Worm (Caenorhabditis elegans) whole organism, L3 larva: Measurements from ENCODE around the gene ugt-43.
A peak's percentile ranks its signal among the peaks of the same experiment; 100 is the strongest.

Experiments used
- R02D3.7 ChIP-seq: fragments of 150-350 bp; optimal IDR thresholded peaks from 2 replicates; lab custom pipeline; 2014; ENCODE audit warnings: missing biosample characterization, missing genetic modification characterization
- aly-2 ChIP-seq: fragments of 150-350 bp; optimal IDR thresholded peaks from 2 replicates; lab custom pipeline; 2014; ENCODE audit warnings: missing biosample characterization, missing genetic modification characterization
- ama-1 ChIP-seq: fragments of 150-350 bp; optimal IDR thresholded peaks from 2 replicates; lab custom pipeline; 2018
- ceh-16 ChIP-seq: sonication (generic microtip); optimal IDR thresholded peaks from 2 replicates; lab custom pipeline; 2017; ENCODE audit warnings: missing biosample characterization, missing genetic modification characterization
- ceh-28 ChIP-seq: fragments of 150-350 bp; optimal IDR thresholded peaks from 2 replicates; lab custom pipeline; 2014; ENCODE audit warnings: missing biosample characterization, missing genetic modification reagents, missing genetic modification characterization
- ceh-82 ChIP-seq: fragments of 150-350 bp; optimal IDR thresholded peaks from 2 replicates; lab custom pipeline; 2014; ENCODE audit warnings: missing biosample characterization, missing genetic modification characterization
- ceh-9 ChIP-seq: sonication (generic microtip); optimal IDR thresholded peaks from 2 replicates; lab custom pipeline; 2018; ENCODE audit warnings: missing biosample characterization, missing genetic modification characterization
- daf-12 ChIP-seq: fragments of 150-350 bp; optimal IDR thresholded peaks from 2 replicates; lab custom pipeline; 2014; ENCODE audit warnings: missing biosample characterization, missing genetic modification reagents, missing genetic modification characterization
- egl-27 ChIP-seq: sonication (generic microtip); optimal IDR thresholded peaks from 4 replicates; lab custom pipeline; 2017; ENCODE audit warnings: missing biosample characterization, missing genetic modification reagents, missing genetic modification characterization
- egl-5 ChIP-seq: fragments of 150-350 bp; optimal IDR thresholded peaks from 2 replicates; lab custom pipeline; 2017; ENCODE audit warnings: missing biosample characterization, missing genetic modification reagents, missing genetic modification characterization, inconsistent platforms
- elt-1 ChIP-seq: fragments of 150-350 bp; optimal IDR thresholded peaks from 2 replicates; lab custom pipeline; 2014; ENCODE audit warnings: missing biosample characterization, missing genetic modification characterization
- elt-2 ChIP-seq: sonication (generic microtip); optimal IDR thresholded peaks from 2 replicates; lab custom pipeline; 2016; ENCODE audit warnings: missing genetic modification reagents, mild to moderate bottlenecking, missing genetic modification characterization, missing compliant biosample characterization
- elt-3 ChIP-seq, 3 experiments: fragments of 150-350 bp in 1 of 3; sonication (generic microtip) in 2 of 3; optimal IDR thresholded peaks; 2 replicates in 2 of 3; 4 replicates in 1 of 3; lab custom pipeline; 2014 to 2017; ENCODE audit warnings: missing biosample characterization in 3 of 3, missing genetic modification characterization in 3 of 3
- eor-1 ChIP-seq, 2 experiments: fragments of 150-350 bp; optimal IDR thresholded peaks; 2 replicates each; lab custom pipeline; 2014 to 2018; ENCODE audit warnings: missing biosample characterization in 2 of 2, missing genetic modification characterization in 2 of 2
- fkh-10 ChIP-seq: sonication (generic microtip); optimal IDR thresholded peaks from 2 replicates; lab custom pipeline; 2017; ENCODE audit warnings: missing biosample characterization, missing genetic modification reagents, missing genetic modification characterization
- fkh-2 ChIP-seq: fragments of 150-350 bp; optimal IDR thresholded peaks from 2 replicates; lab custom pipeline; 2014; ENCODE audit warnings: missing biosample characterization, missing genetic modification reagents, missing genetic modification characterization
- fos-1 ChIP-seq: fragments of 150-350 bp; optimal IDR thresholded peaks from 2 replicates; lab custom pipeline; 2014; ENCODE audit warnings: missing biosample characterization, missing genetic modification characterization
- hmg-11 ChIP-seq: sonication (generic microtip); optimal IDR thresholded peaks from 2 replicates; lab custom pipeline; 2016; ENCODE audit warnings: missing genetic modification characterization, missing compliant biosample characterization
- jun-1 ChIP-seq: fragments of 150-350 bp; optimal IDR thresholded peaks from 2 replicates; lab custom pipeline; 2014; ENCODE audit warnings: missing biosample characterization, missing genetic modification reagents, missing genetic modification characterization
- lin-15B ChIP-seq: fragments of 150-350 bp; optimal IDR thresholded peaks from 2 replicates; lab custom pipeline; 2014; ENCODE audit warnings: missing biosample characterization, missing genetic modification characterization
- lin-39 ChIP-seq: fragments of 150-350 bp; optimal IDR thresholded peaks from 2 replicates; lab custom pipeline; 2018; ENCODE audit warnings: missing biosample characterization, missing genetic modification reagents, missing genetic modification characterization
- lsy-12 ChIP-seq: sonication (generic microtip); optimal IDR thresholded peaks from 2 replicates; lab custom pipeline; 2016; ENCODE audit warnings: mild to moderate bottlenecking, missing genetic modification characterization, missing compliant biosample characterization
- mdl-1 ChIP-seq: fragments of 150-350 bp; optimal IDR thresholded peaks from 2 replicates; lab custom pipeline; 2014; ENCODE audit warnings: missing biosample characterization, missing genetic modification characterization
- mml-1 ChIP-seq: fragments of 150-350 bp; sonication (generic microtip); optimal IDR thresholded peaks from 3 replicates; lab custom pipeline; 2014; ENCODE audit warnings: missing biosample characterization, missing genetic modification characterization
- nfya-1 ChIP-seq: sonication (generic microtip); optimal IDR thresholded peaks from 2 replicates; lab custom pipeline; 2017; ENCODE audit warnings: missing genetic modification characterization, mild to moderate bottlenecking, missing compliant biosample characterization, antibody characterized with exemption, moderate library complexity; ENCODE audit not compliant: insufficient read depth
- nhr-11 ChIP-seq: fragments of 150-350 bp; optimal IDR thresholded peaks from 2 replicates; lab custom pipeline; 2014; ENCODE audit warnings: missing biosample characterization, missing genetic modification characterization
- nhr-12 ChIP-seq: fragments of 150-350 bp; optimal IDR thresholded peaks from 2 replicates; lab custom pipeline; 2014; ENCODE audit warnings: missing biosample characterization, missing genetic modification characterization
- nhr-237 ChIP-seq: fragments of 150-350 bp; optimal IDR thresholded peaks from 2 replicates; lab custom pipeline; 2014; ENCODE audit warnings: missing biosample characterization, missing genetic modification characterization
- nhr-25 ChIP-seq: sonication (generic microtip); optimal IDR thresholded peaks from 2 replicates; lab custom pipeline; 2017; ENCODE audit warnings: missing biosample characterization, missing genetic modification characterization
- nhr-28 ChIP-seq: fragments of 150-350 bp; optimal IDR thresholded peaks from 2 replicates; lab custom pipeline; 2014; ENCODE audit warnings: missing biosample characterization, missing genetic modification characterization
- nhr-43 ChIP-seq: sonication (generic microtip); optimal IDR thresholded peaks from 2 replicates; lab custom pipeline; 2016; ENCODE audit warnings: mild to moderate bottlenecking, missing genetic modification characterization, missing compliant biosample characterization; ENCODE audit not compliant: poor library complexity, severe bottlenecking
- nhr-67 ChIP-seq: fragments of 150-350 bp; optimal IDR thresholded peaks from 2 replicates; lab custom pipeline; 2014; ENCODE audit warnings: missing biosample characterization, missing genetic modification characterization
- nhr-76 ChIP-seq: fragments of 150-350 bp; sonication (generic microtip); optimal IDR thresholded peaks from 5 replicates; lab custom pipeline; 2014; ENCODE audit warnings: missing biosample characterization, missing genetic modification characterization
- nhr-77 ChIP-seq: fragments of 150-350 bp; optimal IDR thresholded peaks from 2 replicates; lab custom pipeline; 2014; ENCODE audit warnings: missing biosample characterization, missing genetic modification characterization
- pqm-1 ChIP-seq: fragments of 150-350 bp; optimal IDR thresholded peaks from 2 replicates; lab custom pipeline; 2017; ENCODE audit warnings: missing biosample characterization, missing genetic modification characterization, inconsistent platforms
- sea-2 ChIP-seq: fragments of 150-350 bp; sonication (generic microtip); optimal IDR thresholded peaks from 4 replicates; lab custom pipeline; 2014; ENCODE audit warnings: missing biosample characterization, missing genetic modification reagents, missing genetic modification characterization
- skn-1 ChIP-seq: fragments of 150-350 bp; optimal IDR thresholded peaks from 2 replicates; lab custom pipeline; 2014; ENCODE audit warnings: missing biosample characterization, missing genetic modification characterization
- snpc-4 ChIP-seq: fragments of 150-350 bp; optimal IDR thresholded peaks from 2 replicates; lab custom pipeline; 2014; ENCODE audit warnings: missing biosample characterization, missing genetic modification characterization
- tbx-2 ChIP-seq: sonication (generic microtip); optimal IDR thresholded peaks from 2 replicates; lab custom pipeline; 2016; ENCODE audit warnings: mild to moderate bottlenecking, missing genetic modification characterization, missing compliant biosample characterization
- unc-39 ChIP-seq: sonication (generic microtip); optimal IDR thresholded peaks from 4 replicates; lab custom pipeline; 2017; ENCODE audit warnings: missing biosample characterization, missing genetic modification characterization
- unc-62 ChIP-seq: fragments of 150-350 bp; sonication (generic microtip); optimal IDR thresholded peaks from 4 replicates; lab custom pipeline; 2014; ENCODE audit warnings: missing biosample characterization, missing genetic modification reagents, missing genetic modification characterization
- ztf-11 ChIP-seq: fragments of 150-350 bp; optimal IDR thresholded peaks from 2 replicates; lab custom pipeline; 2014; ENCODE audit warnings: missing biosample characterization, missing genetic modification characterization
- ztf-4 ChIP-seq: fragments of 150-350 bp; optimal IDR thresholded peaks from 2 replicates; lab custom pipeline; 2014; ENCODE audit warnings: missing biosample characterization, missing genetic modification characterization

ugt-43 gene

ce11 chrIV:10475234-10475633, 10.8 kb downstream of the ugt-43 start:
- TF ChIP-seq fkh-2 (tag; lab: Kevin White, UChicago) (no peak), aly-2 (no peak), ama-1 (lab: Kevin White, UChicago) (no peak), mml-1 (tag; lab: Kevin White, UChicago) (no peak), nhr-25 (no peak), eor-1 (tag; optimal IDR thresholded peaks at IDR 0.05; lab: Kevin White, UChicago) (no peak), nhr-11 (tag; lab: Kevin White, UChicago) (no peak), ceh-9 (no peak), lin-15B (no peak), nhr-43 (tag; lab: Kevin White, UChicago) (no peak), nhr-28 (no peak), elt-2 (tag; lab: Kevin White, UChicago) (no peak), elt-3 (tag; optimal IDR thresholded peaks at IDR 0.05; lab: Kevin White, UChicago) (no peak), egl-5 (tag; lab: Kevin White, UChicago) (no peak)
- TF ChIP-seq, all 47 proteins: peak for 0

- no peak for TF ChIP-seq jun-1
- TF ChIP-seq fkh-10 = peak; percentile 76
- no peak for TF ChIP-seq pqm-1 (tag; lab: Kevin White, UChicago)
- TF ChIP-seq nhr-12 = no peak
- no peak for TF ChIP-seq nhr-25
- TF ChIP-seq nfya-1 = peak; percentile 81
- no peak for TF ChIP-seq nhr-28
- no peak for TF ChIP-seq daf-12 (tag; lab: Kevin White, UChicago)
- no peak for TF ChIP-seq aly-2
- TF ChIP-seq R02D3.7 (tag; lab: Kevin White, UChicago) = no peak
- no peak for TF ChIP-seq skn-1 (tag; lab: Kevin White, UChicago)
- TF ChIP-seq egl-27 (tag; lab: Kevin White, UChicago) = no peak
- peak; percentile 17 for TF ChIP-seq tbx-2 (tag; lab: Kevin White, UChicago)
- no peak for TF ChIP-seq elt-3 (tag; optimal IDR thresholded peaks at IDR 0.05; lab: Kevin White, UChicago)
- no peak for TF ChIP-seq elt-2 (tag; lab: Kevin White, UChicago)
- TF ChIP-seq lsy-12 (tag; lab: Kevin White, UChicago) = peak; percentile 41
- peak; percentile 28 for TF ChIP-seq mdl-1 (tag; lab: Kevin White, UChicago)
- no peak for TF ChIP-seq elt-1
- TF ChIP-seq ceh-16 (tag; lab: Kevin White, UChicago) = no peak
- peak; percentile 48 for TF ChIP-seq hmg-11 (tag; lab: Kevin White, UChicago)
- TF ChIP-seq nhr-11 (tag; lab: Kevin White, UChicago) = peak; percentile 66
- no peak for TF ChIP-seq unc-62 (GFP tag; lab: Kevin White, UChicago)
- no peak for TF ChIP-seq nhr-237 (tag; lab: Kevin White, UChicago)
- peak; percentile 53 for TF ChIP-seq lin-15B
- no peak for TF ChIP-seq ztf-4 (tag; lab: Kevin White, UChicago)
- peak; percentile 71 for TF ChIP-seq ceh-28 (tag; lab: Kevin White, UChicago)
- TF ChIP-seq lin-39 (tag; lab: Kevin White, UChicago) = peak; percentile 72
- TF ChIP-seq ama-1 (lab: Kevin White, UChicago) = peak; percentile 24
- no peak for TF ChIP-seq nhr-77
- no peak for TF ChIP-seq nhr-76 (tag; lab: Kevin White, UChicago)
- TF ChIP-seq ceh-82 (tag; lab: Kevin White, UChicago) = no peak
Measured at ce11 chrIV:10481695-10482094, 17.3 kb downstream of the ugt-43 start, which contains the start of gene egl-21. TSS of gene egl-21 (minus strand) at chrIV:10481844.

ce11 chrIV:10482585-10482984, 18.2 kb downstream of the ugt-43 start:
- TF ChIP-seq elt-2 (tag; lab: Kevin White, UChicago) (peak; percentile 56), nhr-12 (no peak), pqm-1 (tag; lab: Kevin White, UChicago) (peak; percentile 99), nhr-25 (no peak), elt-1 (no peak), nhr-43 (tag; lab: Kevin White, UChicago) (no peak)
- TF ChIP-seq, all 47 proteins: peak for 2

- TF ChIP-seq nhr-77 (no peak), aly-2 (no peak), ceh-9 (no peak), sea-2 (GFP tag; lab: Kevin White, UChicago) (no peak), ztf-4 (tag; lab: Kevin White, UChicago) (no peak), jun-1 (peak; percentile 48), ceh-82 (tag; lab: Kevin White, UChicago) (no peak), ceh-16 (tag; lab: Kevin White, UChicago) (no peak), lin-39 (tag; lab: Kevin White, UChicago) (no peak), mml-1 (tag; lab: Kevin White, UChicago) (no peak), skn-1 (tag; lab: Kevin White, UChicago) (peak; percentile 17), egl-27 (tag; lab: Kevin White, UChicago) (no peak), nhr-28 (no peak), elt-2 (tag; lab: Kevin White, UChicago) (peak; percentile 53), unc-62 (GFP tag; lab: Kevin White, UChicago) (no peak), lsy-12 (tag; lab: Kevin White, UChicago) (peak; percentile 84), daf-12 (tag; lab: Kevin White, UChicago) (no peak), nhr-25 (peak; percentile 42), ztf-11 (tag; lab: Kevin White, UChicago) (no peak), elt-3 (tag; optimal IDR thresholded peaks at IDR 0.05; lab: Kevin White, UChicago) (no peak), nhr-76 (tag; lab: Kevin White, UChicago) (no peak), eor-1 (tag; optimal IDR thresholded peaks at IDR 0.05; lab: Kevin White, UChicago) (peak in 1 of 2 experiments; percentile 76), fos-1 (no peak), snpc-4 (tag; lab: Kevin White, UChicago) (peak; percentile 69), lin-15B (peak; percentile 85), mdl-1 (tag; lab: Kevin White, UChicago) (no peak), nhr-67 (tag; lab: Kevin White, UChicago) (no peak), nhr-11 (tag; lab: Kevin White, UChicago) (no peak), unc-39 (tag; lab: Kevin White, UChicago) (no peak), R02D3.7 (tag; lab: Kevin White, UChicago) (peak; percentile 5)
Measured at ce11 chrIV:10483607-10484117, 19.3 kb downstream of the ugt-43 start, which contains the start of the genes F01D4.5 and ced-5. TSS of gene F01D4.5 (minus strand) at chrIV:10483657. TSS of gene ced-5 (plus strand) at chrIV:10484110.
